Worm (Caenorhabditis elegans): ENCODE data around the gene T11F9.22.

ce11 chrV:11459255-11459654 lies 20.3 kb upstream of the T11F9.22 start, which contains the start of gene T11F9.1:
- TF ChIP-seq fkh-10 (GFP tag; optimal IDR thresholded peaks at IDR 0.05): no peak
- no peak for TF ChIP-seq pha-4 (tag; optimal IDR thresholded peaks at IDR 0.05)
- TF ChIP-seq pqm-1 (tag; optimal IDR thresholded peaks at IDR 0.05): no peak
- TF ChIP-seq zag-1 (tag; optimal IDR thresholded peaks at IDR 0.05): no peak
- TF ChIP-seq lin-15B (tag; optimal IDR thresholded peaks at IDR 0.05): no peak
